Worm (Caenorhabditis elegans): ENCODE results near the gene pax-1.

Gene pax-1

ce11 chrV:8178914-8179542 lies 45.7 kb upstream of the pax-1 start, which contains the start of gene srp-7 (continued):
- TF ChIP-seq nhr-85 (tag) (peak; percentile 40), sup-37 (GFP tag; optimal IDR thresholded peaks at IDR 0.05) (no peak), aha-1 (tag; optimal IDR thresholded peaks at IDR 0.05) (no peak), C16A3.4 (tag; optimal IDR thresholded peaks at IDR 0.05) (no peak), ceh-63 (GFP tag; optimal IDR thresholded peaks at IDR 0.05) (no peak), snu-23 (GFP tag; optimal IDR thresholded peaks at IDR 0.05) (peak; percentile 9), efl-1 (optimal IDR thresholded peaks at IDR 0.05) (no peak), efl-1 (GFP tag; optimal IDR thresholded peaks at IDR 0.05 in 1 of 2) (no peak), ztf-11 (tag; optimal IDR thresholded peaks at IDR 0.05) (no peak), ama-1 (optimal IDR thresholded peaks at IDR 0.05) (no peak), mep-1 (tag; optimal IDR thresholded peaks at IDR 0.05) (peak; percentile 34), rnt-1 (tag; optimal IDR thresholded peaks at IDR 0.05) (peak; percentile 58), pag-3 (tag; optimal IDR thresholded peaks at IDR 0.05; ENCODE audit: borderline replicate concordance, insufficient read depth) (no peak)

DNA sequence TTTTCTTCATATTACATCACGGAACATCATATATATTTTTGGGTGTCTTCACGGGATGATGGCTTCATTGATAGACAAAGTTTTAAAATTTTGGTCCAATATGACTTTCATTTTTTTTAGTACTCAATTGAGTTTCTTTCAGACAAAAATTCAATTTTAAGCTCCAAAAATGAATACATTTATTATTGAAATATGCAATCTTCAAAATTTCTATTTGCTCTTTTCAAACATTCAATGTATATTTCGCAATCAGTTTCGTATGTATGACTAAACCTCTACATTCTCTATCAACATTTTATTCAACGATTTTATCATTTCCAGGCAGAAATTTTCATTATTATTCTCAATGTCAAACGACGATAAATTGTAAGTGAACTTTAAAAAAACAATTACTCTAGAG lies 41.4 kb upstream of the pax-1 start, which contains the start of gene srp-8:
Gene srp-8 (plus strand): TSS at position 301 of the 400 bp plus-strand sequence.
- no peak for TF ChIP-seq F16B12.6 (tag; optimal IDR thresholded peaks at IDR 0.05)
- no peak for TF ChIP-seq lin-15B (tag; optimal IDR thresholded peaks at IDR 0.05)
- no peak for TF ChIP-seq blmp-1 (tag; optimal IDR thresholded peaks at IDR 0.05)
- no peak for TF ChIP-seq fkh-4 (tag; optimal IDR thresholded peaks at IDR 0.05; ENCODE audit: borderline replicate concordance)
- TF ChIP-seq snu-23 (GFP tag; optimal IDR thresholded peaks at IDR 0.05): no peak
- no peak for TF ChIP-seq sox-4 (tag; optimal IDR thresholded peaks at IDR 0.05)
- TF ChIP-seq nhr-28 (tag; optimal IDR thresholded peaks at IDR 0.05): no peak
- no peak for TF ChIP-seq unc-98 (GFP tag; IDR thresholded peaks at IDR 0.05)
- no peak for TF ChIP-seq efl-3 (GFP tag; optimal IDR thresholded peaks at IDR 0.05)
- no peak for TF ChIP-seq skn-1 (tag; optimal IDR thresholded peaks at IDR 0.05)
- TF ChIP-seq elt-2 (tag; optimal IDR thresholded peaks at IDR 0.05): no peak
- TF ChIP-seq egl-13 (tag; optimal IDR thresholded peaks at IDR 0.05): no peak
- TF ChIP-seq swsn-7 (tag; optimal IDR thresholded peaks at IDR 0.05): no peak
- TF ChIP-seq tbx-2 (tag; optimal IDR thresholded peaks at IDR 0.05): no peak

- TF ChIP-seq unc-130 (tag; optimal IDR thresholded peaks at IDR 0.05): no peak
- TF ChIP-seq pag-3 (tag; optimal IDR thresholded peaks at IDR 0.05; ENCODE audit: borderline replicate concordance, insufficient read depth): no peak
- no peak for TF ChIP-seq unc-30 (tag; optimal IDR thresholded peaks at IDR 0.05)
- no peak for TF ChIP-seq fkh-4 (tag; optimal IDR thresholded peaks at IDR 0.05; ENCODE audit: borderline replicate concordance)
- TF ChIP-seq nhr-76 (tag; optimal IDR thresholded peaks at IDR 0.05): no peak
- TF ChIP-seq ets-5 (GFP tag; IDR thresholded peaks at IDR 0.05): no peak
Measured at ce11 chrV:8185737-8186136, 39.0 kb upstream of the pax-1 start, which contains the start of gene F20D6.2. TSS of gene F20D6.2 (plus strand) at chrV:8186037.

DNA sequence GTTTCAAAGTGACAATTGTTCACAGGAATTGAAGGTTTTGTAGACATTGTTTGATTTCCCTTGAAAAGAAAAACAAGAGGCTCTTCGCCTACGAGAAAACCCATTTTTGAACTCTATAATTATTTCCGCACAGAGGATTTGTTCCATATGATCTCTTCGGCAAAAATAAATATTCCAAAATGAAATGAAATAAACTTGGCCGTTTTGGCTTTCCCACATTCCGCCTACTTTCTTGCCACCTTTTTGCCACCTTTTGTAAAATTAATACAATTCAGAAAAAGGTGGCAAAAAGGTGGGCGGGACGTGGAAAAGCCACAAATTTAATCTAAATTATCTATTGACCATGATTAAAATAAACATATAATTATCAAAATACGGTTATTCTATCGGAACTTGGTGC lies 36.3 kb upstream of the pax-1 start, which contains the start of gene F20D6.15:
Gene F20D6.15 (minus strand): TSS at position 47 of the 400 bp plus-strand sequence.
- no peak for TF ChIP-seq vab-15 (tag; optimal IDR thresholded peaks at IDR 0.05)
- TF ChIP-seq dpl-1 (GFP tag; optimal IDR thresholded peaks at IDR 0.05): no peak
- no peak for TF ChIP-seq nhr-12 (tag; optimal IDR thresholded peaks at IDR 0.05)
- TF ChIP-seq skn-1 (tag; optimal IDR thresholded peaks at IDR 0.05): no peak
- no peak for TF ChIP-seq ama-1 (optimal IDR thresholded peaks at IDR 0.05)
- no peak for TF ChIP-seq aha-1 (tag; optimal IDR thresholded peaks at IDR 0.05)
- TF ChIP-seq ceh-88 (GFP tag; IDR thresholded peaks at IDR 0.05): no peak
- no peak for TF ChIP-seq ceh-8 (GFP tag; optimal IDR thresholded peaks at IDR 0.05)
- no peak for TF ChIP-seq mdl-1 (tag; optimal IDR thresholded peaks at IDR 0.05)
- TF ChIP-seq ces-1 (GFP tag; optimal IDR thresholded peaks at IDR 0.05): no peak
- no peak for TF ChIP-seq egl-27 (tag; optimal IDR thresholded peaks at IDR 0.05)
- no peak for TF ChIP-seq fkh-10 (GFP tag; optimal IDR thresholded peaks at IDR 0.05)
- no peak for TF ChIP-seq nhr-20 (tag; optimal IDR thresholded peaks at IDR 0.05)
- TF ChIP-seq C04F5.9 (tag; optimal IDR thresholded peaks at IDR 0.05): no peak
- no peak for TF ChIP-seq tbx-2 (tag; optimal IDR thresholded peaks at IDR 0.05)
- TF ChIP-seq Y116A8C.19 (tag; optimal IDR thresholded peaks at IDR 0.05; ENCODE audit: borderline replicate concordance): no peak

Measured in whole organism, L1 larva.